Worm (Caenorhabditis elegans): ENCODE results near the gene grdn-1.

DNA sequence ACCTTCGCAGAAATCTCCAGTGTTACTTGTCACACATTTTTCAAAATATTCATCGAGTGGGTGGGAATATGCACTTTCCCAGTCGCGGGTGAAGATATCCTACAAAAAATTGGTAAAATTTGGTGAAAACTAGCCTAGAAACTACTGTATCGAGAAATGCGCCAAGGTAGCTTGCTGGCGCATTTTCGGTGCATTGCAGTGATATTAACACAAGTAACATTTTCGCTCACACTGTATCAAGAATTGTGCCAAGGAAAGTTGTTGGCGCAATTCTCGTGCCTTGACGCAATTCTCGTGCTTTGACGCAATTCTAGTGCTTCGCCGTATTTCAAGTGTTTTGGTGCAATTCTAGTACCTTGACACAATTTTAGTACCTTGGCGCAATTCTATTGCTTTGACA is 19.3 kb upstream of the grdn-1 start:
- no peak for TF ChIP-seq fkh-10 (GFP tag; optimal IDR thresholded peaks at IDR 0.05)
- TF ChIP-seq nhr-11 (tag; optimal IDR thresholded peaks at IDR 0.05), result no peak
- TF ChIP-seq pqm-1 (tag; optimal IDR thresholded peaks at IDR 0.05), result no peak
- no peak for TF ChIP-seq nhr-28 (tag; optimal IDR thresholded peaks at IDR 0.05)

Measured in whole organism, L3 larva.